Worm (Caenorhabditis elegans): ENCODE results near the gene sea-2.
A peak's percentile ranks its signal among the peaks of the same experiment; 100 is the strongest.

Gene sea-2

ce11 chrII:3992660-3993245 lies 42.6 kb downstream of the sea-2 start, which contains the start of gene Y14H12A.1:
Gene Y14H12A.1, plus strand, starts transcription at chrII:3993195.
- TF ChIP-seq daf-16 (GFP tag; optimal IDR thresholded peaks at IDR 0.05) (no peak), daf-16 (tag; optimal IDR thresholded peaks at IDR 0.05) (peak; percentile 72), nhr-11 (tag; optimal IDR thresholded peaks at IDR 0.05) (no peak), ceh-62 (tag; optimal IDR thresholded peaks at IDR 0.05) (no peak), php-3 (GFP tag; IDR thresholded peaks at IDR 0.05) (peak; percentile 75; the same call in 1 of the 2 replicates)

- no peak for TF ChIP-seq madf-5 (GFP tag; IDR thresholded peaks at IDR 0.05)
- TF ChIP-seq fos-1 (tag; optimal IDR thresholded peaks at IDR 0.05): no peak
- TF ChIP-seq ceh-32 (tag; optimal IDR thresholded peaks at IDR 0.05; ENCODE audit: poor library complexity): no peak
These were observed 45.8 kb downstream of the sea-2 start, which contains the start of gene clc-22 for ce11 chrII:3996005-3996404. Gene clc-22, minus strand, starts transcription at chrII:3996075.

ce11 chrII:3999537-3999936 lies 49.4 kb downstream of the sea-2 start:
- TF ChIP-seq nhr-41 (GFP tag; IDR thresholded peaks at IDR 0.05): no peak
- no peak for TF ChIP-seq fkh-10 (GFP tag; optimal IDR thresholded peaks at IDR 0.05)
- no peak for TF ChIP-seq nhr-48 (tag; optimal IDR thresholded peaks at IDR 0.05)
- no peak for TF ChIP-seq zip-2 (tag; optimal IDR thresholded peaks at IDR 0.05)
- no peak for TF ChIP-seq fos-1 (tag; optimal IDR thresholded peaks at IDR 0.05)
- no peak for TF ChIP-seq lsy-2 (tag; optimal IDR thresholded peaks at IDR 0.05)
- 0 out of 2 replicates have a peak, but pooled peaks have one; percentile 59 for TF ChIP-seq tra-1 (GFP tag; IDR thresholded peaks at IDR 0.05)
- 0 out of 2 replicates have a peak, but pooled peaks have one; percentile 24 for TF ChIP-seq hmg-1.1 (GFP tag; IDR thresholded peaks at IDR 0.05)
- no peak for TF ChIP-seq nhr-111 (GFP tag; optimal IDR thresholded peaks at IDR 0.05)
- TF ChIP-seq set-16 (GFP tag; IDR thresholded peaks at IDR 0.05): peak; percentile 76
- no peak for TF ChIP-seq tag-97 (GFP tag; IDR thresholded peaks at IDR 0.05)
- no peak for TF ChIP-seq php-3 (GFP tag; IDR thresholded peaks at IDR 0.05)
- TF ChIP-seq ceh-32 (tag; optimal IDR thresholded peaks at IDR 0.05; ENCODE audit: poor library complexity): no peak
- TF ChIP-seq mes-2 (tag; optimal IDR thresholded peaks at IDR 0.05; ENCODE audit: poor library complexity, severe bottlenecking): no peak
- TF ChIP-seq cey-2 (tag; optimal IDR thresholded peaks at IDR 0.05; ENCODE audit: borderline replicate concordance, insufficient read depth): no peak
- TF ChIP-seq pha-4 (GFP tag; IDR thresholded peaks at IDR 0.05): no peak
- TF ChIP-seq pha-4 (tag; optimal IDR thresholded peaks at IDR 0.05): no peak
- no peak for TF ChIP-seq unc-39 (tag; optimal IDR thresholded peaks at IDR 0.05)
- no peak for TF ChIP-seq zip-11 (GFP tag; IDR thresholded peaks at IDR 0.05)
- no peak for TF ChIP-seq snpc-4 (tag; optimal IDR thresholded peaks at IDR 0.05)
- peak in 1 of 2 experiments; percentile 32 for TF ChIP-seq unc-62 (GFP tag; optimal IDR thresholded peaks at IDR 0.05 in 1 of 2)
- no peak for TF ChIP-seq unc-62 (tag; optimal IDR thresholded peaks at IDR 0.05)
- no peak for TF ChIP-seq lin-13 (GFP tag; optimal IDR thresholded peaks at IDR 0.05)
- no peak for TF ChIP-seq aly-2 (tag; optimal IDR thresholded peaks at IDR 0.05)
- no peak for TF ChIP-seq F37D6.2 (tag; optimal IDR thresholded peaks at IDR 0.05)
- no peak for TF ChIP-seq R02D3.7 (tag; optimal IDR thresholded peaks at IDR 0.05)
- peak; percentile 35 for TF ChIP-seq aha-1 (tag)
- no peak for TF ChIP-seq lin-15B (tag; optimal IDR thresholded peaks at IDR 0.05)
- TF ChIP-seq arid-1 (GFP tag; conservative IDR thresholded peaks at IDR 0.05): no peak

ce11 chrII:4000430-4000829 lies 50.3 kb downstream of the sea-2 start:
- TF ChIP-seq Y105C5A.15 (GFP tag; IDR thresholded peaks at IDR 0.05): no peak
- no peak for TF ChIP-seq unc-39 (tag; optimal IDR thresholded peaks at IDR 0.05)
- no peak for TF ChIP-seq attf-4 (tag; optimal IDR thresholded peaks at IDR 0.05)
- no peak for TF ChIP-seq F26F4.8 (GFP tag; conservative IDR thresholded peaks at IDR 0.05)
- TF ChIP-seq gei-8 (GFP tag; optimal IDR thresholded peaks at IDR 0.05): no peak
- no peak for TF ChIP-seq nhr-25 (tag; optimal IDR thresholded peaks at IDR 0.05; ENCODE audit: borderline replicate concordance, insufficient read depth)
- no peak for TF ChIP-seq R02D3.7 (tag; optimal IDR thresholded peaks at IDR 0.05)
- no peak for TF ChIP-seq F37D6.2 (tag; optimal IDR thresholded peaks at IDR 0.05)
- TF ChIP-seq fos-1 (tag; optimal IDR thresholded peaks at IDR 0.05): no peak
- no peak for TF ChIP-seq madf-5 (GFP tag; IDR thresholded peaks at IDR 0.05)
- TF ChIP-seq dmd-8 (GFP tag; IDR thresholded peaks at IDR 0.05): no peak
- TF ChIP-seq hlh-30 (tag; optimal IDR thresholded peaks at IDR 0.05; ENCODE audit: insufficient read depth): no peak
- no peak for TF ChIP-seq mdl-1 (tag; optimal IDR thresholded peaks at IDR 0.05)
- TF ChIP-seq mxl-3 (GFP tag; optimal IDR thresholded peaks at IDR 0.05): no peak
- TF ChIP-seq hlh-11 (tag; optimal IDR thresholded peaks at IDR 0.05): no peak
- TF ChIP-seq sdz-12 (GFP tag; optimal IDR thresholded peaks at IDR 0.05): no peak
- no peak for TF ChIP-seq rbr-2 (tag; optimal IDR thresholded peaks at IDR 0.05)
- no peak for TF ChIP-seq dmd-6 (GFP tag; IDR thresholded peaks at IDR 0.05)

Measured in whole organism, L4 larva.